Fruit fly (Drosophila melanogaster): ENCODE data around the gene FRG1.

The FRG1 gene

dm6 chr3L:20287046-20287445 lies 9.7 kb downstream of the FRG1 start:
- TF ChIP-seq CG12605 (GFP tag; IDR thresholded peaks at IDR 0.05) (no peak), CG8301 (tag; optimal IDR thresholded peaks at IDR 0.05) (no peak), CG13204 (GFP tag; optimal IDR thresholded peaks at IDR 0.05) (no peak), Pif1A (GFP tag; optimal IDR thresholded peaks at IDR 0.05) (no peak), fd96Ca (GFP tag; IDR thresholded peaks at IDR 0.05) (no peak), CG8159 (tag; optimal IDR thresholded peaks at IDR 0.05) (no peak), Pif1B (GFP tag; optimal IDR thresholded peaks at IDR 0.05) (no peak), gl (tag; optimal IDR thresholded peaks at IDR 0.05) (no peak), CG10348 (GFP tag; IDR thresholded peaks at IDR 0.05) (no peak), EcR (GFP tag; optimal IDR thresholded peaks at IDR 0.05) (no peak), CG14655 (GFP tag; optimal IDR thresholded peaks at IDR 0.05) (no peak), rn (GFP tag; IDR thresholded peaks at IDR 0.05) (no peak), D1 (tag; optimal IDR thresholded peaks at IDR 0.05) (no peak), CG15710 (tag; optimal IDR thresholded peaks at IDR 0.05) (no peak), Ets98B (GFP tag; IDR thresholded peaks at IDR 0.05) (no peak)

- TF ChIP-seq CG8301 (tag; optimal IDR thresholded peaks at IDR 0.05) (no peak), rn (GFP tag; IDR thresholded peaks at IDR 0.05) (no peak), CG14655 (GFP tag; optimal IDR thresholded peaks at IDR 0.05) (no peak), CG34367 (tag; optimal IDR thresholded peaks at IDR 0.05) (no peak), D1 (tag; optimal IDR thresholded peaks at IDR 0.05) (no peak), CG32121 (GFP tag; IDR thresholded peaks at IDR 0.05) (no peak), CG12605 (GFP tag; IDR thresholded peaks at IDR 0.05) (no peak), EcR (GFP tag; optimal IDR thresholded peaks at IDR 0.05) (no peak), gl (tag; optimal IDR thresholded peaks at IDR 0.05) (no peak), fd96Ca (GFP tag; IDR thresholded peaks at IDR 0.05) (no peak), CG9948 (tag; optimal IDR thresholded peaks at IDR 0.05) (no peak), Pif1B (GFP tag; optimal IDR thresholded peaks at IDR 0.05) (no peak), CG4496 (GFP tag; IDR thresholded peaks at IDR 0.05) (no peak), CG13204 (GFP tag; optimal IDR thresholded peaks at IDR 0.05) (no peak), Pif1A (GFP tag; optimal IDR thresholded peaks at IDR 0.05) (no peak), CG8159 (tag; optimal IDR thresholded peaks at IDR 0.05) (no peak), Snoo (tag; optimal IDR thresholded peaks at IDR 0.05) (no peak), CG10348 (GFP tag; IDR thresholded peaks at IDR 0.05) (no peak), Ets98B (GFP tag; IDR thresholded peaks at IDR 0.05) (no peak), CG15710 (tag; optimal IDR thresholded peaks at IDR 0.05) (no peak)
Measured at dm6 chr3L:20281254-20281653, 15.5 kb downstream of the FRG1 start.

- no peak for TF ChIP-seq CG8301 (tag; optimal IDR thresholded peaks at IDR 0.05)
- no peak for TF ChIP-seq gl (tag; optimal IDR thresholded peaks at IDR 0.05)
- peak; percentile 39 for TF ChIP-seq CG8159 (tag; optimal IDR thresholded peaks at IDR 0.05)
- TF ChIP-seq CG15710 (tag; optimal IDR thresholded peaks at IDR 0.05) = no peak
- TF ChIP-seq Pif1A (GFP tag; optimal IDR thresholded peaks at IDR 0.05) = peak; percentile 43
- 0 out of 2 replicates have a peak, but pooled peaks have one; percentile 48 for TF ChIP-seq Ets98B (GFP tag; IDR thresholded peaks at IDR 0.05)
- peak; percentile 7 for TF ChIP-seq Pif1B (GFP tag; optimal IDR thresholded peaks at IDR 0.05)
- no peak for TF ChIP-seq D1 (tag; optimal IDR thresholded peaks at IDR 0.05)
- TF ChIP-seq CG14655 (GFP tag; optimal IDR thresholded peaks at IDR 0.05) = peak; percentile 47
- no peak for TF ChIP-seq CG10348 (GFP tag; IDR thresholded peaks at IDR 0.05)
- TF ChIP-seq CG13204 (GFP tag; optimal IDR thresholded peaks at IDR 0.05) = no peak
- TF ChIP-seq fd96Ca (GFP tag; IDR thresholded peaks at IDR 0.05) = 0 out of 3 replicates have a peak, but pooled peaks have one; percentile 35
- TF ChIP-seq CG32121 (GFP tag; IDR thresholded peaks at IDR 0.05) = 0 out of 2 replicates have a peak, but pooled peaks have one; percentile 37
Measured at dm6 chr3L:20276615-20277014, 20.2 kb downstream of the FRG1 start.

dm6 chr3L:20275886-20276285 lies 20.9 kb downstream of the FRG1 start:
- TF ChIP-seq gl (tag; optimal IDR thresholded peaks at IDR 0.05) = no peak
- TF ChIP-seq CG15710 (tag; optimal IDR thresholded peaks at IDR 0.05) = no peak
- TF ChIP-seq Snoo (tag; optimal IDR thresholded peaks at IDR 0.05) = no peak
- TF ChIP-seq CG4496 (GFP tag; IDR thresholded peaks at IDR 0.05) = no peak
- no peak for TF ChIP-seq CG32121 (GFP tag; IDR thresholded peaks at IDR 0.05)
- no peak for TF ChIP-seq CG34367 (tag; optimal IDR thresholded peaks at IDR 0.05)
- no peak for TF ChIP-seq CG8159 (tag; optimal IDR thresholded peaks at IDR 0.05)
- no peak for TF ChIP-seq CG12605 (GFP tag; IDR thresholded peaks at IDR 0.05)
- TF ChIP-seq fd96Ca (GFP tag; IDR thresholded peaks at IDR 0.05) = no peak
- no peak for TF ChIP-seq CG17806 (tag; optimal IDR thresholded peaks at IDR 0.05)
- TF ChIP-seq CG8301 (tag; optimal IDR thresholded peaks at IDR 0.05) = no peak
- no peak for TF ChIP-seq Ets98B (GFP tag; IDR thresholded peaks at IDR 0.05)
- TF ChIP-seq Pif1A (GFP tag; optimal IDR thresholded peaks at IDR 0.05) = no peak
- TF ChIP-seq Pif1B (GFP tag; optimal IDR thresholded peaks at IDR 0.05) = no peak

- TF ChIP-seq CG15710 (tag; optimal IDR thresholded peaks at IDR 0.05) = no peak
- TF ChIP-seq CG4496 (GFP tag; IDR thresholded peaks at IDR 0.05) = no peak
- TF ChIP-seq Ets98B (GFP tag; IDR thresholded peaks at IDR 0.05) = no peak
- TF ChIP-seq CG8301 (tag; optimal IDR thresholded peaks at IDR 0.05) = no peak
- no peak for TF ChIP-seq CG17806 (tag; optimal IDR thresholded peaks at IDR 0.05)
- TF ChIP-seq gl (tag; optimal IDR thresholded peaks at IDR 0.05) = no peak
- TF ChIP-seq CG9948 (tag; optimal IDR thresholded peaks at IDR 0.05) = no peak
- TF ChIP-seq CG12605 (GFP tag; IDR thresholded peaks at IDR 0.05) = no peak
- TF ChIP-seq CG13204 (GFP tag; optimal IDR thresholded peaks at IDR 0.05) = no peak
- TF ChIP-seq CG32121 (GFP tag; IDR thresholded peaks at IDR 0.05) = no peak
- TF ChIP-seq CG10348 (GFP tag; IDR thresholded peaks at IDR 0.05) = no peak
- TF ChIP-seq CG34367 (tag; optimal IDR thresholded peaks at IDR 0.05) = no peak
- no peak for TF ChIP-seq Pif1A (GFP tag; optimal IDR thresholded peaks at IDR 0.05)
- TF ChIP-seq EcR (GFP tag; optimal IDR thresholded peaks at IDR 0.05) = no peak
Measured at dm6 chr3L:20275235-20275634, 21.5 kb downstream of the FRG1 start, which contains the start of gene CG17122. CG17122 (minus strand) TSS chr3L:20275335.

- no peak for TF ChIP-seq CG17806 (tag; optimal IDR thresholded peaks at IDR 0.05)
- no peak for TF ChIP-seq EcR (GFP tag; optimal IDR thresholded peaks at IDR 0.05)
- TF ChIP-seq CG9948 (tag; optimal IDR thresholded peaks at IDR 0.05) = no peak
- TF ChIP-seq CG8159 (tag; optimal IDR thresholded peaks at IDR 0.05) = no peak
- no peak for TF ChIP-seq Ets98B (GFP tag; IDR thresholded peaks at IDR 0.05)
- TF ChIP-seq Pif1B (GFP tag; optimal IDR thresholded peaks at IDR 0.05) = no peak
- no peak for TF ChIP-seq rn (GFP tag; IDR thresholded peaks at IDR 0.05)
- no peak for TF ChIP-seq CG14655 (GFP tag; optimal IDR thresholded peaks at IDR 0.05)
- TF ChIP-seq CG8301 (tag; optimal IDR thresholded peaks at IDR 0.05) = no peak
- TF ChIP-seq Snoo (tag; optimal IDR thresholded peaks at IDR 0.05) = no peak
- no peak for TF ChIP-seq CG32121 (GFP tag; IDR thresholded peaks at IDR 0.05)
- TF ChIP-seq gl (tag; optimal IDR thresholded peaks at IDR 0.05) = no peak
- no peak for TF ChIP-seq fd96Ca (GFP tag; IDR thresholded peaks at IDR 0.05)
- no peak for TF ChIP-seq CG4496 (GFP tag; IDR thresholded peaks at IDR 0.05)
Measured at dm6 chr3L:20265514-20265913, 31.3 kb downstream of the FRG1 start, which contains the start of gene CG32228. CG32228 (plus strand) TSS chr3L:20265814.
